Worm (Caenorhabditis elegans) whole organism, late embryonic: Measurements from ENCODE around the gene Y54G2A.77.

Experiments
- ama-1 ChIP-seq: fragments of 150-350 bp; optimal IDR thresholded peaks from 2 replicates; lab custom pipeline; 2014
- madf-2 ChIP-seq: sonication (generic microtip); optimal IDR thresholded peaks from 2 replicates; lab custom pipeline; 2017; ENCODE audit warnings: missing genetic modification characterization, missing compliant biosample characterization
- pha-4 ChIP-seq: fragments of 150-350 bp; optimal IDR thresholded peaks from 2 replicates; lab custom pipeline; 2018; ENCODE audit warnings: missing biosample characterization, missing genetic modification reagents, missing genetic modification characterization
- zip-5 ChIP-seq: sonication (generic microtip); optimal IDR thresholded peaks from 2 replicates; lab custom pipeline; 2016; ENCODE audit warnings: missing genetic modification characterization, missing compliant biosample characterization
- ztf-16 ChIP-seq: sonication (generic microtip); optimal IDR thresholded peaks from 2 replicates; lab custom pipeline; 2017; ENCODE audit warnings: missing genetic modification characterization, missing compliant biosample characterization

DNA sequence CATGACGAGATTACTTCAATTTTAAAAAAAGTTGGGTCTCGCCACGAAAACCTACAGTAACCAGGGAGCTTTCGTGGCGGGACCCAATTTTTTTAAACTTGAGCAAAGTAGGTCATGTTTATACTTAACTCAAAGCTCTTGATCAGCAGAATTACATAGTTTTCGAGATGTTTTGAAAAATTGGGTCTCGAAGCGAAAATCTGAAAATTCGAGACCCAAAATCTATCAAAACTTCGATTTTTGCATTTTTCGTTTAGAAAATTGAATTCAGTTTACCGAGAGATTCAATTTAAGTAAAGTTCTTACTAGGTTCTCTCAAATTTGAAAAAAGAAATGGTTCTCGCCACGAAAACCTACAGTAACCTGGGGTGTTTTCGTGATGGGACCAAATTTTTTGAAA, 7.6 kb downstream of the Y54G2A.77 start:
- TF ChIP-seq pha-4 (tag; lab: Kevin White, UChicago) = no peak
- no peak for TF ChIP-seq ztf-16 (tag; lab: Kevin White, UChicago)
- TF ChIP-seq ama-1 = no peak
- TF ChIP-seq madf-2 (tag; lab: Kevin White, UChicago) = no peak
- no peak for TF ChIP-seq zip-5 (tag; lab: Kevin White, UChicago)
